Worm (Caenorhabditis elegans) whole organism, early embryonic: ENCODE data around the gene T04C9.1.

ENCODE experiments used
- B0310.2 ChIP-seq: sonication (generic microtip); optimal IDR thresholded peaks from 2 replicates; lab custom pipeline; 2016; ENCODE audit warnings: mild to moderate bottlenecking, missing genetic modification characterization, missing compliant biosample characterization
- aly-1 ChIP-seq: sonication (generic microtip); optimal IDR thresholded peaks from 2 replicates; lab custom pipeline; 2016; ENCODE audit warnings: missing genetic modification characterization, missing compliant biosample characterization
- ama-1 ChIP-seq: fragments of 150-350 bp; optimal IDR thresholded peaks from 2 replicates; lab custom pipeline; 2014
- ceh-13 ChIP-seq: fragments of 200-800 bp; sonication (Bioruptor generic); optimal IDR thresholded peaks from 2 replicates; lab custom pipeline; 2018; ENCODE audit warnings: mild to moderate bottlenecking, missing genetic modification characterization, missing compliant biosample characterization
- ets-7 ChIP-seq: sonication (generic microtip); optimal IDR thresholded peaks from 2 replicates; lab custom pipeline; 2016; ENCODE audit warnings: missing genotype, missing genetic modification characterization, missing compliant biosample characterization
- flt-1 ChIP-seq: fragments of 200-800 bp; sonication (Bioruptor generic); IDR thresholded peaks from 2 replicates; pipeline ENCODE4 v1.3.6; 2022; ENCODE audit warnings: missing genetic modification characterization, missing compliant biosample characterization
- hnd-1 ChIP-seq: sonication (generic microtip); optimal IDR thresholded peaks from 2 replicates; lab custom pipeline; 2016; ENCODE audit warnings: missing genetic modification characterization, missing compliant biosample characterization
- pes-1 ChIP-seq: fragments of 200-800 bp; sonication (Bioruptor generic); IDR thresholded peaks from 2 replicates; pipeline ENCODE4 v1.3.6; 2022; ENCODE audit warnings: missing genetic modification reagents, missing genetic modification characterization, missing compliant biosample characterization
- tbx-37 ChIP-seq: fragments of 200-800 bp; sonication (Bioruptor generic); conservative IDR thresholded peaks from 2 replicates; pipeline ENCODE4 v1.3.6; 2022; ENCODE audit warnings: missing genetic modification reagents, missing genetic modification characterization, missing compliant biosample characterization
- tra-4 ChIP-seq: sonication (generic microtip); optimal IDR thresholded peaks from 2 replicates; lab custom pipeline; 2017; ENCODE audit warnings: missing genetic modification characterization, missing compliant biosample characterization

ce11 chrIII:5982026-5982425, 11.0 kb upstream of the T04C9.1 start, which contains the start of gene frm-2:
- no peak for TF ChIP-seq ama-1 (lab: Kevin White, UChicago)
- no peak for TF ChIP-seq hnd-1 (tag; lab: Kevin White, UChicago)
- no peak for TF ChIP-seq tra-4 (tag; lab: Kevin White, UChicago)
- no peak for TF ChIP-seq ets-7 (tag; lab: Kevin White, UChicago)
- TF ChIP-seq tbx-37 (GFP tag; lab: Robert Waterston, UW), result no peak
- no peak for TF ChIP-seq aly-1
- TF ChIP-seq ceh-13, result no peak
- no peak for TF ChIP-seq flt-1 (GFP tag; lab: Robert Waterston, UW)
- TF ChIP-seq B0310.2 (tag; lab: Kevin White, UChicago), result no peak
- TF ChIP-seq pes-1, result no peak
